Fruit fly (Drosophila melanogaster) whole organism, embryonic: Measurements from ENCODE around the gene PIG-B.
A peak's percentile ranks its signal among the peaks of the same experiment; 100 is the strongest.

Experiments
- Atf-2 ChIP-seq: fragments of 200-800 bp; sonication (Bioruptor generic); optimal IDR thresholded peaks from 2 replicates; lab custom pipeline; 2016; ENCODE audit warnings: missing biosample characterization, missing genetic modification characterization
- CG10147 ChIP-seq: fragments of 200-800 bp; sonication (Bioruptor generic); optimal IDR thresholded peaks from 2 replicates; lab custom pipeline; 2019; ENCODE audit warnings: missing biosample characterization, mild to moderate bottlenecking, missing genetic modification characterization, moderate library complexity
- CG10462 ChIP-seq: fragments of 200-800 bp; sonication (Bioruptor generic); optimal IDR thresholded peaks from 2 replicates; lab custom pipeline; 2016; ENCODE audit warnings: missing biosample characterization, missing genetic modification characterization
- CG11247 ChIP-seq: fragments of 200-800 bp; sonication (Bioruptor generic); IDR thresholded peaks from 2 replicates; pipeline ENCODE4 v1.3.6; 2022; ENCODE audit warnings: missing biosample characterization, missing genetic modification characterization
- CG11504 ChIP-seq: fragments of 200-800 bp; sonication (Bioruptor generic); optimal IDR thresholded peaks from 3 replicates; lab custom pipeline; 2019; ENCODE audit warnings: missing biosample characterization, mild to moderate bottlenecking, missing genetic modification characterization, moderate library complexity
- CG12219 ChIP-seq: fragments of 200-800 bp; sonication (Bioruptor generic); optimal IDR thresholded peaks from 3 replicates; lab custom pipeline; 2018; ENCODE audit warnings: missing biosample characterization, mild to moderate bottlenecking, missing genetic modification characterization
- CG12659 ChIP-seq: fragments of 200-800 bp; sonication (Bioruptor generic); optimal IDR thresholded peaks from 3 replicates; lab custom pipeline; 2017; ENCODE audit warnings: mild to moderate bottlenecking, missing biosample characterization, missing genetic modification reagents, missing genetic modification characterization
- CG13775 ChIP-seq: fragments of 200-800 bp; sonication (Bioruptor generic); optimal IDR thresholded peaks from 3 replicates; lab custom pipeline; 2017; ENCODE audit warnings: missing biosample characterization, mild to moderate bottlenecking, missing genetic modification characterization
- CG13894 ChIP-seq: fragments of 200-800 bp; sonication (Bioruptor generic); optimal IDR thresholded peaks from 3 replicates; lab custom pipeline; 2018; ENCODE audit warnings: missing biosample characterization, mild to moderate bottlenecking, missing genetic modification characterization, moderate library complexity
- CG14014 ChIP-seq: fragments of 200-800 bp; sonication (Bioruptor generic); IDR thresholded peaks from 2 replicates; pipeline ENCODE4 v1.3.6; 2022; ENCODE audit warnings: missing biosample characterization, missing genetic modification characterization
- CG15601 ChIP-seq: fragments of 200-800 bp; sonication (Bioruptor generic); optimal IDR thresholded peaks from 3 replicates; lab custom pipeline; 2019; ENCODE audit warnings: missing biosample characterization, mild to moderate bottlenecking, missing genetic modification characterization, moderate library complexity
- CG17328 ChIP-seq: fragments of 200-800 bp; sonication (Bioruptor generic); IDR thresholded peaks from 2 replicates; pipeline ENCODE4 v1.3.6; 2022; ENCODE audit warnings: missing biosample characterization, missing genetic modification characterization
- CG17568 ChIP-seq: fragments of 200-800 bp; sonication (Bioruptor generic); optimal IDR thresholded peaks from 2 replicates; lab custom pipeline; 2018; ENCODE audit warnings: missing biosample characterization, mild to moderate bottlenecking, missing genetic modification characterization, moderate library complexity
- CG30431 ChIP-seq: fragments of 200-800 bp; sonication (Bioruptor generic); optimal IDR thresholded peaks from 2 replicates; lab custom pipeline; 2017; ENCODE audit warnings: missing biosample characterization, missing genetic modification characterization
- CG4328 ChIP-seq: fragments of 200-800 bp; sonication (Bioruptor generic); optimal IDR thresholded peaks from 3 replicates; lab custom pipeline; 2017; ENCODE audit warnings: missing biosample characterization, missing genetic modification reagents, missing genetic modification characterization
- CG7271 ChIP-seq: fragments of 200-800 bp; sonication (Bioruptor generic); optimal IDR thresholded peaks from 2 replicates; lab custom pipeline; 2018; ENCODE audit warnings: missing biosample characterization, mild to moderate bottlenecking, missing genetic modification characterization, moderate library complexity
- CG8281 ChIP-seq: fragments of 200-800 bp; sonication (Bioruptor generic); optimal IDR thresholded peaks from 2 replicates; lab custom pipeline; 2018; ENCODE audit warnings: missing biosample characterization, mild to moderate bottlenecking, missing genetic modification characterization, moderate library complexity
- CG8359 ChIP-seq: fragments of 200-800 bp; sonication (Bioruptor generic); optimal IDR thresholded peaks from 2 replicates; lab custom pipeline; 2017; ENCODE audit warnings: missing biosample characterization, mild to moderate bottlenecking, missing genetic modification characterization, borderline replicate concordance
- CG9437 ChIP-seq: fragments of 200-800 bp; sonication (Bioruptor generic); optimal IDR thresholded peaks from 2 replicates; lab custom pipeline; 2018; ENCODE audit warnings: missing biosample characterization, mild to moderate bottlenecking, missing genetic modification characterization
- CG9932 ChIP-seq: fragments of 200-800 bp; sonication (Bioruptor generic); IDR thresholded peaks from 2 replicates; pipeline ENCODE4 v1.3.6; 2022; ENCODE audit warnings: missing biosample characterization, missing genetic modification characterization
- Doc2 ChIP-seq: fragments of 200-800 bp; sonication (Bioruptor generic); IDR thresholded peaks from 2 replicates; pipeline ENCODE4 v1.3.6; 2022; ENCODE audit warnings: missing biosample characterization, missing genetic modification characterization
- Eip74EF ChIP-seq, 2 experiments: fragments of 200-800 bp in 1 of 2; fragments of >200 bp in 1 of 2; sonication (Bioruptor generic) in 1 of 2; optimal IDR thresholded peaks; 2 replicates each; lab custom pipeline; 2017 to 2019; ENCODE audit warnings: missing biosample characterization in 2 of 2, missing genetic modification characterization in 2 of 2, mild to moderate bottlenecking in 1 of 2, moderate library complexity in 1 of 2
- HLH4C ChIP-seq: fragments of 200-800 bp; sonication (Bioruptor generic); IDR thresholded peaks from 3 replicates; pipeline ENCODE4 v1.3.6; 2022; ENCODE audit warnings: missing biosample characterization, missing genetic modification characterization; ENCODE audit not compliant: partially characterized antibody
- Hmx ChIP-seq: fragments of 200-800 bp; sonication (Bioruptor generic); optimal IDR thresholded peaks from 2 replicates; lab custom pipeline; 2016; ENCODE audit warnings: missing biosample characterization, missing genetic modification characterization
- MBD-R2 ChIP-seq: fragments of 200-800 bp; sonication (Bioruptor generic); IDR thresholded peaks from 2 replicates; pipeline ENCODE4 v1.3.6; 2022; ENCODE audit warnings: missing biosample characterization, missing genetic modification characterization
- MESR4 ChIP-seq: fragments of 200-800 bp; sonication (Bioruptor generic); optimal IDR thresholded peaks from 2 replicates; lab custom pipeline; 2018; ENCODE audit warnings: missing biosample characterization, mild to moderate bottlenecking, missing genetic modification characterization, moderate library complexity
- Mad ChIP-seq: fragments of 200-800 bp; sonication (Bioruptor generic); optimal IDR thresholded peaks from 2 replicates; lab custom pipeline; 2016; ENCODE audit warnings: missing biosample characterization, missing genetic modification characterization
- Vsx1 ChIP-seq: fragments of 200-800 bp; sonication (Bioruptor generic); optimal IDR thresholded peaks from 2 replicates; lab custom pipeline; 2017; ENCODE audit warnings: missing biosample characterization, mild to moderate bottlenecking, missing genetic modification characterization, missing genetic modification reagents
- aop ChIP-seq: fragments of 200-800 bp; sonication (Bioruptor generic); IDR thresholded peaks from 2 replicates; pipeline ENCODE4 v1.3.6; 2022; ENCODE audit warnings: missing biosample characterization, missing genetic modification characterization
- ap ChIP-seq: fragments of 200-800 bp; sonication (Bioruptor generic); IDR thresholded peaks from 2 replicates; pipeline ENCODE4 v1.3.6; 2022; ENCODE audit warnings: missing biosample characterization, missing genetic modification characterization
- bbx ChIP-seq: fragments of 200-800 bp; sonication (Bioruptor generic); IDR thresholded peaks from 2 replicates; pipeline ENCODE4 v1.3.6; 2022; ENCODE audit warnings: missing biosample characterization, missing genetic modification characterization; ENCODE audit not compliant: partially characterized antibody
- cg ChIP-seq: fragments of 200-800 bp; sonication (Bioruptor generic); optimal IDR thresholded peaks from 3 replicates; lab custom pipeline; 2019; ENCODE audit warnings: missing biosample characterization, mild to moderate bottlenecking, missing genetic modification characterization, moderate library complexity
- dpn ChIP-seq, 2 experiments: fragments of 200-800 bp; sonication (Bioruptor generic); optimal IDR thresholded peaks; 3 replicates each; lab custom pipeline; 2016; ENCODE audit warnings: missing biosample characterization in 2 of 2, missing genetic modification characterization in 2 of 2
- eve ChIP-seq, 2 experiments: fragments of >200 bp; optimal IDR thresholded peaks; 2 replicates each; lab custom pipeline; 2017; ENCODE audit warnings: missing biosample characterization in 2 of 2, missing genetic modification characterization in 2 of 2
- hb ChIP-seq: fragments of 200-800 bp; sonication (Bioruptor generic); IDR thresholded peaks from 3 replicates; pipeline ENCODE4 v1.3.6; 2022; ENCODE audit warnings: missing biosample characterization, missing genetic modification characterization; ENCODE audit not compliant: partially characterized antibody
- hbn ChIP-seq: fragments of 200-800 bp; sonication (Bioruptor generic); IDR thresholded peaks from 2 replicates; pipeline ENCODE4 v1.3.6; 2022; ENCODE audit warnings: missing biosample characterization, missing genetic modification characterization; ENCODE audit not compliant: partially characterized antibody
- ind ChIP-seq: fragments of 200-800 bp; sonication (Bioruptor generic); optimal IDR thresholded peaks from 3 replicates; lab custom pipeline; 2016; ENCODE audit warnings: missing biosample characterization, missing genetic modification characterization
- jigr1 ChIP-seq: fragments of 200-800 bp; sonication (Bioruptor generic); IDR thresholded peaks from 3 replicates; pipeline ENCODE4 v1.3.6; 2022; ENCODE audit warnings: missing biosample characterization, missing genetic modification characterization
- jing ChIP-seq: fragments of 200-800 bp; sonication (Bioruptor generic); optimal IDR thresholded peaks from 2 replicates; lab custom pipeline; 2018; ENCODE audit warnings: missing biosample characterization, mild to moderate bottlenecking, missing genetic modification characterization
- kah ChIP-seq: fragments of 200-800 bp; sonication (Bioruptor generic); optimal IDR thresholded peaks from 2 replicates; lab custom pipeline; 2018; ENCODE audit warnings: missing biosample characterization, mild to moderate bottlenecking, missing genetic modification characterization
- psq ChIP-seq: fragments of 200-800 bp; sonication (Bioruptor generic); optimal IDR thresholded peaks from 2 replicates; lab custom pipeline; 2017; ENCODE audit warnings: missing biosample characterization, missing genetic modification characterization
- repo ChIP-seq: fragments of 200-800 bp; sonication (Bioruptor generic); optimal IDR thresholded peaks from 2 replicates; lab custom pipeline; 2016; ENCODE audit warnings: missing biosample characterization, missing genetic modification characterization
- row ChIP-seq: fragments of 200-800 bp; sonication (Bioruptor generic); IDR thresholded peaks from 3 replicates; pipeline ENCODE4 v1.3.6; 2022; ENCODE audit warnings: missing biosample characterization, missing genetic modification characterization
- sim ChIP-seq: fragments of 200-800 bp; sonication (Bioruptor generic); IDR thresholded peaks from 2 replicates; pipeline ENCODE4 v1.3.6; 2022; ENCODE audit warnings: missing biosample characterization, missing genetic modification characterization
- sug ChIP-seq: fragments of 200-800 bp; optimal IDR thresholded peaks from 2 replicates; lab custom pipeline; 2019; ENCODE audit warnings: missing biosample characterization, mild to moderate bottlenecking, missing genetic modification characterization, moderate library complexity
- trem ChIP-seq: fragments of 200-800 bp; optimal IDR thresholded peaks from 3 replicates; lab custom pipeline; 2019; ENCODE audit warnings: missing biosample characterization, mild to moderate bottlenecking, missing genetic modification characterization, moderate library complexity
- tup ChIP-seq: fragments of 200-800 bp; sonication (Bioruptor generic); optimal IDR thresholded peaks from 2 replicates; lab custom pipeline; 2016; ENCODE audit warnings: missing biosample characterization, mild to moderate bottlenecking, missing genetic modification characterization, moderate library complexity
- unpg ChIP-seq: fragments of 200-800 bp; sonication (Bioruptor generic); optimal IDR thresholded peaks from 3 replicates; lab custom pipeline; 2018; ENCODE audit warnings: missing biosample characterization, mild to moderate bottlenecking, missing genetic modification characterization, moderate library complexity
- zen2 ChIP-seq: fragments of 200-800 bp; sonication (Bioruptor generic); IDR thresholded peaks from 3 replicates; pipeline ENCODE4 v1.3.6; 2022; ENCODE audit warnings: missing biosample characterization, missing genetic modification characterization; ENCODE audit not compliant: partially characterized antibody

The PIG-B gene

DNA sequence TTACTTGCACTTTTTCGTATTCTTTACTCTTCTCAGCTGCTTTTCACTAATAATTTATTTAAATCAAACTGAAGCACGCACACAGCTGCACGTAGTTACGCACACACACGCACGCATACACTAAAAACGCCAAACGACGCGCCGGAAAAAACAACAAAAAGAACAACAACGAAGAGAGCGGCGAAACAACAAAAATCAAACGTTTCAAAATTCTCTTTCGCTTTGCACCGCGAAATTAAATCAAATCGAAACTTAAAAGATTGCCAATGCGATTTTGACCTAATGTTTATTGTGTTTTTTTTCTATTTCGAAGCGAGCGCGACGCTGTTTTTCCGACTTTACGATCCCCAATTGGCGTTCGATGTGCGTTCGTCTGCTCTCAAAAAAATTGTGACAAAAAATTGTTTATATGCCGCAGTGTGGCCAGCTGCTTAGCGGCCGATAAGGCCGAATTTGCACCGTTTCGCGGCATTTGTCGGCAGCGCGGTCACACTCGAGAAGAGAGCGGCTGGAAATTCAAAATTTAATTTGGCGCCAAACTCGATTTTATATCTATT, 23.4 kb upstream of the PIG-B start (continued):
- TF ChIP-seq CG12219 (GFP tag; lab: Kevin White, UChicago) (no peak), cg (GFP tag; lab: Kevin White, UChicago) (peak; percentile 87), CG12659 (peak; percentile 45), Vsx1 (GFP tag; lab: Kevin White, UChicago) (no peak), CG13894 (tag; lab: Kevin White, UChicago) (peak; percentile 13), psq (no peak), CG13775 (GFP tag; lab: Kevin White, UChicago) (no peak), zen2 (GFP tag; lab: Robert Waterston, UW) (no peak), jigr1 (GFP tag; lab: Robert Waterston, UW) (no peak), kah (GFP tag; lab: Kevin White, UChicago) (peak; percentile 21), Doc2 (GFP tag; lab: Robert Waterston, UW) (no peak), CG8359 (GFP tag; lab: Kevin White, UChicago) (no peak), CG7271 (no peak), sug (tag; lab: Kevin White, UChicago) (peak; percentile 27), hbn (no peak), CG4328 (no peak), bbx (GFP tag; lab: Robert Waterston, UW) (peak; percentile 52; the same call in 1 of the 2 replicates), aop (GFP tag; lab: Robert Waterston, UW) (no peak; the same call in 1 of the 2 replicates), ind (no peak), HLH4C (GFP tag; lab: Robert Waterston, UW) (peak; percentile 29; the same call in 1 of the 3 replicates), tup (GFP tag; lab: Kevin White, UChicago) (no peak), CG17328 (GFP tag; lab: Robert Waterston, UW) (peak; percentile 36; the same call in 1 of the 2 replicates), MESR4 (GFP tag; lab: Kevin White, UChicago) (peak; percentile 47), eve (GFP tag; optimal IDR thresholded peaks at IDR 0.05; lab: Kevin White, UChicago) (no peak), CG14014 (no peak; the same call in 1 of the 2 replicates), Mad (no peak), repo (GFP tag; lab: Kevin White, UChicago) (no peak), unpg (GFP tag; lab: Kevin White, UChicago) (peak; percentile 31), Hmx (no peak), sim (GFP tag; lab: Robert Waterston, UW) (no peak), CG15601 (tag; lab: Kevin White, UChicago) (peak; percentile 50), hb (GFP tag; lab: Robert Waterston, UW) (no peak), MBD-R2 (GFP tag; lab: Robert Waterston, UW) (no peak; the same call in 1 of the 2 replicates), ap (GFP tag; lab: Robert Waterston, UW) (no peak), CG17568 (GFP tag; lab: Kevin White, UChicago) (peak; percentile 65), CG9932 (no peak), CG11504 (tag; lab: Kevin White, UChicago) (peak; percentile 15), CG9437 (GFP tag; lab: Kevin White, UChicago) (no peak), CG10147 (GFP tag; lab: Kevin White, UChicago) (no peak), jing (GFP tag; lab: Kevin White, UChicago) (no peak), Atf-2 (GFP tag; lab: Kevin White, UChicago) (no peak), CG8281 (tag; lab: Kevin White, UChicago) (no peak), CG10462 (no peak), CG30431 (GFP tag; lab: Kevin White, UChicago) (no peak), row (peak; percentile 42; the same call in 1 of the 3 replicates), Eip74EF (GFP tag; optimal IDR thresholded peaks at IDR 0.05; lab: Kevin White, UChicago) (peak in 1 of 2 experiments; percentile 14), trem (tag; lab: Kevin White, UChicago) (peak; percentile 55), dpn (GFP tag; optimal IDR thresholded peaks at IDR 0.05; lab: Kevin White, UChicago) (no peak), CG11247 (GFP tag; lab: Robert Waterston, UW) (no peak)
